Fruit fly (Drosophila melanogaster) whole organism, pupa: ENCODE data around the gene CG3457.

Experiments used
- CG12605 ChIP-seq: fragments of 200-800 bp; sonication (Bioruptor generic); IDR thresholded peaks from 2 replicates; pipeline ENCODE4 v1.3.6; 2022; ENCODE audit warnings: missing biosample characterization, missing genetic modification characterization
- CG13204 ChIP-seq: fragments of 200-800 bp; sonication (Bioruptor generic); optimal IDR thresholded peaks from 2 replicates; lab custom pipeline; 2018; ENCODE audit warnings: missing biosample characterization, mild to moderate bottlenecking, missing genetic modification characterization, moderate library complexity
- CG14655 ChIP-seq: fragments of 200-800 bp; sonication (Bioruptor generic); optimal IDR thresholded peaks from 3 replicates; lab custom pipeline; 2017; ENCODE audit warnings: mild to moderate bottlenecking, missing biosample characterization, missing genetic modification reagents, missing genetic modification characterization
- CG15710 ChIP-seq: fragments of 200-800 bp; sonication (Bioruptor generic); optimal IDR thresholded peaks from 2 replicates; lab custom pipeline; 2018; ENCODE audit warnings: missing biosample characterization, mild to moderate bottlenecking, missing genetic modification characterization, moderate library complexity
- CG17806 ChIP-seq: fragments of 200-800 bp; sonication (Bioruptor generic); optimal IDR thresholded peaks from 2 replicates; lab custom pipeline; 2018; ENCODE audit warnings: missing biosample characterization, mild to moderate bottlenecking, missing genetic modification characterization, moderate library complexity
- CG32121 ChIP-seq: fragments of 200-800 bp; sonication (Bioruptor generic); IDR thresholded peaks from 2 replicates; pipeline ENCODE4 v1.3.6; 2022; ENCODE audit warnings: missing biosample characterization, missing genetic modification characterization
- CG34367 ChIP-seq: fragments of 200-800 bp; sonication (Bioruptor generic); optimal IDR thresholded peaks from 2 replicates; lab custom pipeline; 2018; ENCODE audit warnings: missing biosample characterization, mild to moderate bottlenecking, missing genetic modification characterization
- CG4496 ChIP-seq: fragments of 200-800 bp; sonication (Bioruptor generic); IDR thresholded peaks from 3 replicates; pipeline ENCODE4 v1.3.6; 2022; ENCODE audit warnings: missing biosample characterization, missing genetic modification characterization
- CG8159 ChIP-seq: fragments of 200-800 bp; sonication (Bioruptor generic); optimal IDR thresholded peaks from 3 replicates; lab custom pipeline; 2018; ENCODE audit warnings: missing biosample characterization, mild to moderate bottlenecking, missing genetic modification characterization, moderate library complexity
- CG8301 ChIP-seq: fragments of 200-800 bp; sonication (Bioruptor generic); optimal IDR thresholded peaks from 2 replicates; lab custom pipeline; 2018; ENCODE audit warnings: missing biosample characterization, mild to moderate bottlenecking, missing genetic modification characterization
- CG9948 ChIP-seq: fragments of 200-800 bp; sonication (Bioruptor generic); optimal IDR thresholded peaks from 2 replicates; lab custom pipeline; 2018; ENCODE audit warnings: missing biosample characterization, mild to moderate bottlenecking, missing genetic modification characterization, moderate library complexity
- D1 ChIP-seq: fragments of 200-800 bp; sonication (Bioruptor generic); optimal IDR thresholded peaks from 2 replicates; lab custom pipeline; 2018; ENCODE audit warnings: missing biosample characterization, mild to moderate bottlenecking, missing genetic modification characterization, moderate library complexity
- EcR ChIP-seq: fragments of 200-800 bp; sonication (Bioruptor generic); optimal IDR thresholded peaks from 3 replicates; lab custom pipeline; 2019; ENCODE audit warnings: missing biosample characterization, missing genetic modification characterization, mild to moderate bottlenecking, moderate library complexity, missing genetic modification reagents
- Ets98B ChIP-seq: fragments of 200-800 bp; sonication (Bioruptor generic); IDR thresholded peaks from 2 replicates; pipeline ENCODE4 v1.3.6; 2022; ENCODE audit warnings: missing biosample characterization, missing genetic modification characterization
- Pif1A ChIP-seq: fragments of 200-800 bp; sonication (Bioruptor generic); optimal IDR thresholded peaks from 3 replicates; lab custom pipeline; 2016; ENCODE audit warnings: missing biosample characterization, missing genetic modification characterization
- Pif1B ChIP-seq: fragments of 200-800 bp; sonication (Bioruptor generic); optimal IDR thresholded peaks from 3 replicates; lab custom pipeline; 2016; ENCODE audit warnings: missing biosample characterization, missing genetic modification characterization
- Snoo ChIP-seq: fragments of 200-800 bp; sonication (Bioruptor generic); optimal IDR thresholded peaks from 3 replicates; lab custom pipeline; 2017; ENCODE audit warnings: missing biosample characterization, mild to moderate bottlenecking, missing genetic modification characterization, inconsistent platforms
- fd96Ca ChIP-seq: fragments of 200-800 bp; sonication (Bioruptor generic); IDR thresholded peaks from 3 replicates; pipeline ENCODE4 v1.3.6; 2022; ENCODE audit warnings: missing biosample characterization, missing genetic modification characterization
- gl ChIP-seq: fragments of 200-800 bp; sonication (Bioruptor generic); optimal IDR thresholded peaks from 2 replicates; lab custom pipeline; 2018; ENCODE audit warnings: missing biosample characterization, mild to moderate bottlenecking, missing genetic modification characterization
- rn ChIP-seq: fragments of 200-800 bp; sonication (Bioruptor generic); IDR thresholded peaks from 2 replicates; pipeline ENCODE4 v1.3.6; 2022; ENCODE audit warnings: missing biosample characterization, missing genetic modification characterization

CG3457 gene

dm6 chrX:2142275-2142934 is 45.2 kb upstream of the CG3457 start:
- TF ChIP-seq Snoo (tag; lab: Kevin White, UChicago) (no peak), CG15710 (no peak), CG9948 (tag; lab: Kevin White, UChicago) (no peak)
- TF ChIP-seq, all 21 proteins: peak for 0

dm6 chrX:2142935-2143312 is 44.7 kb upstream of the CG3457 start:
- TF ChIP-seq D1 (tag; lab: Kevin White, UChicago) (no peak), Pif1A (no peak), CG8301 (no peak), CG13204 (GFP tag; lab: Kevin White, UChicago) (no peak), EcR (GFP tag; lab: Kevin White, UChicago) (no peak), CG17806 (tag; lab: Kevin White, UChicago) (no peak), gl (no peak), Ets98B (GFP tag; lab: Robert Waterston, UW) (no peak), CG15710 (no peak), Snoo (tag; lab: Kevin White, UChicago) (no peak), rn (no peak), fd96Ca (GFP tag; lab: Robert Waterston, UW) (no peak), CG9948 (tag; lab: Kevin White, UChicago) (no peak), CG4496 (GFP tag; lab: Robert Waterston, UW) (no peak), CG14655 (GFP tag; lab: Kevin White, UChicago) (no peak)

DNA sequence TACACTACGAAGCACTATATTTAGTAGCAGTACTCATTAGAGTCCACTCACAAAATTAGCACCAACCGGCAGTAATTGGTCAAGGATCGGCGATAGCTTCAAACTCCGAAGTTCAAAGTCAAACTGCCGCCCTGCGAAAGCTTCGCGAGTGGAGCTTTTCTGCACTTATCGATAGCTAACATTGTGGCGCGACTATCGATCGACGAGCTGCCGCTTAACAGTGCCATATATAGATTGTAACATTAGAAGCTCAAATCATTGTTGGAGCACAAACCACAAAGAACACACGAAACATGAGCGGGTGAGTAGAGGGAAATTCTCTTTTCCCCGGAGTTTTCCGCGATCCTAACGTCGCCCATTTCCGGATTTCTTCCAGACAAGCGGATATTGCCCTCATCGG is 42.5 kb upstream of the CG3457 start, which contains the start of gene Pgd:
Gene Pgd (plus strand): TSS at position 23 of the 400 bp plus-strand sequence.
- TF ChIP-seq CG4496 (GFP tag; lab: Robert Waterston, UW) (peak; percentile 30; the same call in 1 of the 3 replicates), CG8159 (tag; lab: Kevin White, UChicago) (no peak), CG14655 (GFP tag; lab: Kevin White, UChicago) (no peak), EcR (GFP tag; lab: Kevin White, UChicago) (peak; percentile 57), CG9948 (tag; lab: Kevin White, UChicago) (no peak), CG15710 (no peak), CG32121 (no peak), CG13204 (GFP tag; lab: Kevin White, UChicago) (no peak), Ets98B (GFP tag; lab: Robert Waterston, UW) (peak; percentile 41; the same call in 1 of the 2 replicates), CG34367 (tag; lab: Kevin White, UChicago) (no peak), CG17806 (tag; lab: Kevin White, UChicago) (no peak), gl (no peak), rn (no peak), Snoo (tag; lab: Kevin White, UChicago) (no peak), CG12605 (GFP tag; lab: Robert Waterston, UW) (peak; percentile 47), Pif1B (no peak)

DNA sequence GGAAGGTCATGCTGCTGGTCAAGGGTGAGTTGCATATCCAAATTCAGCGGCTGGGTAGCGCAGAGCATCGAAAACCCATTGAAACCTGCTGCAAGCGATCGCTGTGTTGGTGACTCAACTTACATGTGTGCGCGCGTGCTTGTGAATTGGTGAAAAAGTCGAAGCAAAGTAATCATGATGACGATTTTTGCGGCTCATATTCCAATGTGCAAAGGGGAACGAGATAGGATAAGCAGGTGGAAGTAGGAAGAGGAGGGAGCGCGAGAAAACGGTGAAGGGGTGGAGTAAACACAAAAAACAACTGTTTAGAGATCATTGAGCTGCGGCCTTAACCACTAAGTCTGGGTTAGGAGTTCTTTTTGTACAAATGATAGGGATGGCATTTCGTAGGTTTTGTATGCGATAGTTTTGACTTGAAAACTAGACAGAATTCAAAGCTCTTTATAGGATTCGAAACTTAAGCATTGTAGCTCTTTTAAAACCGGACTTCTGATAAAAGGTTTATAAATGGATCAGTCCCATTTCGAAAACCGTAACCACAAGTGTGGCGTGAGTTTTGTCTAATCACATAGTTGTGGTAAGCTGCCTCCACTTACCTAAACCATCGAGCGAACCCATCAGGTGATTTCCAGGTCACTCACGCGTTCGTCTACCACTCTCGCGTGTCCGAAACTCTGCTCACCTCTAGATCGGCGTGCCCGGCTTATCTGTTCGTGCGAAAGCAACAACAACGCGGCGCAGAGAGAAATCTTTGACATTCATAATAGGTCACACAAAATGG is 41.7 kb upstream of the CG3457 start:
- TF ChIP-seq CG4496 (GFP tag; lab: Robert Waterston, UW) (peak; percentile 23; the same call in 1 of the 3 replicates), CG15710 (peak; percentile 52), CG12605 (GFP tag; lab: Robert Waterston, UW) (no peak), CG17806 (tag; lab: Kevin White, UChicago) (peak; percentile 46), CG8301 (peak; percentile 31), CG34367 (tag; lab: Kevin White, UChicago) (peak; percentile 39), fd96Ca (GFP tag; lab: Robert Waterston, UW) (peak; percentile 71; the same call in 2 of the 3 replicates), CG8159 (tag; lab: Kevin White, UChicago) (peak; percentile 52), CG9948 (tag; lab: Kevin White, UChicago) (peak; percentile 41), gl (no peak), Ets98B (GFP tag; lab: Robert Waterston, UW) (no peak; the same call in 1 of the 2 replicates), CG14655 (GFP tag; lab: Kevin White, UChicago) (peak; percentile 60), EcR (GFP tag; lab: Kevin White, UChicago) (peak; percentile 8), Pif1B (no peak), Snoo (tag; lab: Kevin White, UChicago) (peak; percentile 25), CG32121 (peak; percentile 52), Pif1A (peak; percentile 54)

DNA sequence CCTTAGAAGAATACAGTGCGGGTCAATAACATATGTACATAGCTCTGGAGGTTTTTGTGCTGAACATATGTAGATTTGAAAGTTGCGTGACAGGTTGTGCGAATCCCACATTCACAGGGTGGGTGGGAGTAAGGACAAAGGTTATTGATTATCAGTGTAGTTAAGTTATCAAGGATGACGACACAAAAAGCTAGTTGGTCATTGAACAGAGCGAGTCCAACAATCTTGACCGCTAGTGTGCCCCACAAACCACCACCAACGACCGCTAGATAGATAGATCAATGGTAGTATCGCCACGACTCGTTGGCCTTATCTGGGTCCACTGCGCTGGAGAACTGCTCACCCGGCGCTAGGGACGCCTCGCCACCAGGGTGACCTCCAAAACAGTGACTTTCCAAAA is 41.0 kb upstream of the CG3457 start:
- TF ChIP-seq Pif1B (no peak), Ets98B (GFP tag; lab: Robert Waterston, UW) (no peak; the same call in 1 of the 2 replicates), fd96Ca (GFP tag; lab: Robert Waterston, UW) (peak; percentile 42; the same call in 1 of the 3 replicates), CG8301 (peak; percentile 31), CG4496 (GFP tag; lab: Robert Waterston, UW) (peak; percentile 47; the same call in 2 of the 3 replicates), EcR (GFP tag; lab: Kevin White, UChicago) (peak; percentile 17), CG12605 (GFP tag; lab: Robert Waterston, UW) (peak; percentile 34; the same call in 1 of the 2 replicates), Snoo (tag; lab: Kevin White, UChicago) (no peak), CG13204 (GFP tag; lab: Kevin White, UChicago) (no peak)

DNA sequence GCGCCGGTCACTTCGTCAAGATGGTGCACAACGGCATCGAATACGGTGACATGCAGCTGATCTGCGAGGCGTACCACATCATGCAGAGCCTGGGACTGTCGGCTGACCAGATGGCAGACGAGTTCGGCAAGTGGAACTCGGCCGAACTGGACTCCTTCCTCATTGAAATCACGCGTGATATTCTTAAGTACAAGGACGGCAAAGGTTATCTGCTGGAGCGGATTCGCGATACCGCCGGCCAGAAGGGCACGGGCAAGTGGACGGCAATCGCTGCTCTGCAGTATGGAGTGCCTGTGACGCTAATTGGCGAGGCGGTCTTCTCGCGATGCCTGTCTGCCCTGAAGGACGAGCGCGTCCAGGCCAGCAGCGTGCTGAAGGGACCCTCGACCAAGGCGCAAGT is 40.1 kb upstream of the CG3457 start:
- no peak for TF ChIP-seq CG8301
- TF ChIP-seq gl = no peak
